Fruit fly (Drosophila melanogaster): Measurements from ENCODE around the gene Ccdc85.
A peak's percentile ranks its signal among the peaks of the same experiment; 100 is the strongest.

The Ccdc85 gene

dm6 chr2L:2987681-2988381 is 11.3 kb upstream of the Ccdc85 start, which contains the start of the genes Chd1 and Bem46 (continued):
- TF ChIP-seq amos (GFP tag; IDR thresholded peaks at IDR 0.05; ENCODE audit: partially characterized antibody) (peak; percentile 36; the same call in 1 of the 2 replicates), nmo (GFP tag; optimal IDR thresholded peaks at IDR 0.05) (peak; percentile 92), Elba2 (GFP tag; optimal IDR thresholded peaks at IDR 0.05) (peak; percentile 1), dysf (GFP tag; IDR thresholded peaks at IDR 0.05) (peak; percentile 88), CG7839 (tag; optimal IDR thresholded peaks at IDR 0.05) (peak; percentile 88), HHEX (GFP tag; optimal IDR thresholded peaks at IDR 0.05) (peak; percentile 79), Fer1 (GFP tag; optimal IDR thresholded peaks at IDR 0.05) (peak; percentile 72), Oli (tag; optimal IDR thresholded peaks at IDR 0.05) (peak; percentile 81), BEAF-32 (GFP tag; optimal IDR thresholded peaks at IDR 0.05) (peak; percentile 75), fu2 (GFP tag; optimal IDR thresholded peaks at IDR 0.05) (peak; percentile 75), abd-A (tag; optimal IDR thresholded peaks at IDR 0.05) (no peak), knrl (GFP tag; IDR thresholded peaks at IDR 0.05; ENCODE audit: partially characterized antibody) (0 out of 3 replicates have a peak, but pooled peaks have one; percentile 23), Aef1 (GFP tag; IDR thresholded peaks at IDR 0.05) (peak; percentile 90), az2 (GFP tag; optimal IDR thresholded peaks at IDR 0.05) (peak; percentile 88), Dfd (GFP tag; optimal IDR thresholded peaks at IDR 0.05) (no peak), chif (GFP tag; optimal IDR thresholded peaks at IDR 0.05) (peak; percentile 59 to 79), Eip74EF (GFP tag; optimal IDR thresholded peaks at IDR 0.05) (no peak), mld (GFP tag; IDR thresholded peaks at IDR 0.05; ENCODE audit: partially characterized antibody) (no peak), wdn (GFP tag; IDR thresholded peaks at IDR 0.05) (peak; percentile 66), CG12744 (GFP tag; optimal IDR thresholded peaks at IDR 0.05) (peak; percentile 63), cg (GFP tag; optimal IDR thresholded peaks at IDR 0.05) (no peak), croc (GFP tag; conservative IDR thresholded peaks at IDR 0.05) (peak; percentile 61; the same call in 2 of the 3 replicates), zf30C (GFP tag; optimal IDR thresholded peaks at IDR 0.05) (no peak), D (optimal IDR thresholded peaks at IDR 0.05) (no peak), D (GFP tag; optimal IDR thresholded peaks at IDR 0.05) (peak; percentile 70), CG8089 (GFP tag; optimal IDR thresholded peaks at IDR 0.05) (peak; percentile 57), CG3995 (GFP tag; optimal IDR thresholded peaks at IDR 0.05) (peak; percentile 46), Spps (tag; optimal IDR thresholded peaks at IDR 0.05) (peak; percentile 46), nerfin-2 (GFP tag; IDR thresholded peaks at IDR 0.05; ENCODE audit: partially characterized antibody) (no peak), Sin3A (optimal IDR thresholded peaks at IDR 0.05) (peak; percentile 59), CG18764 (GFP tag; optimal IDR thresholded peaks at IDR 0.05) (peak; percentile 75), C15 (GFP tag; IDR thresholded peaks at IDR 0.05) (no peak), CG31224 (GFP tag; IDR thresholded peaks at IDR 0.05) (peak; percentile 54; the same call in 1 of the 2 replicates), CG1603 (tag; optimal IDR thresholded peaks at IDR 0.05) (peak; percentile 72), CG12391 (tag; optimal IDR thresholded peaks at IDR 0.05) (peak; percentile 91), CG12219 (GFP tag; optimal IDR thresholded peaks at IDR 0.05) (no peak), Hsf (GFP tag; optimal IDR thresholded peaks at IDR 0.05) (peak; percentile 87), ash1 (GFP tag; optimal IDR thresholded peaks at IDR 0.05) (no peak), yki (optimal IDR thresholded peaks at IDR 0.05) (no peak), tup (GFP tag; optimal IDR thresholded peaks at IDR 0.05) (peak; percentile 50), trh (GFP tag; optimal IDR thresholded peaks at IDR 0.05) (peak; percentile 81), CG14667 (GFP tag; IDR thresholded peaks at IDR 0.05) (peak; percentile 83), Xbp1 (GFP tag; optimal IDR thresholded peaks at IDR 0.05) (peak; percentile 91), CG7357 (GFP tag; IDR thresholded peaks at IDR 0.05) (peak; percentile 64; the same call in 1 of the 3 replicates), h (optimal IDR thresholded peaks at IDR 0.05) (no peak), Chrac-16 (GFP tag; optimal IDR thresholded peaks at IDR 0.05) (peak; percentile 90), CG3281 (GFP tag; optimal IDR thresholded peaks at IDR 0.05) (peak; percentile 81), B-H1 (GFP tag; IDR thresholded peaks at IDR 0.05) (peak; percentile 77), CG30431 (GFP tag; optimal IDR thresholded peaks at IDR 0.05) (peak; percentile 72), br (optimal IDR thresholded peaks at IDR 0.05) (no peak), Hmx (GFP tag; optimal IDR thresholded peaks at IDR 0.05) (no peak)

All from whole organism, embryonic.